Fruit fly (Drosophila melanogaster): ENCODE measurements around the gene CG2225.
A peak's percentile ranks its signal among the peaks of the same experiment; 100 is the strongest.

Gene CG2225

DNA sequence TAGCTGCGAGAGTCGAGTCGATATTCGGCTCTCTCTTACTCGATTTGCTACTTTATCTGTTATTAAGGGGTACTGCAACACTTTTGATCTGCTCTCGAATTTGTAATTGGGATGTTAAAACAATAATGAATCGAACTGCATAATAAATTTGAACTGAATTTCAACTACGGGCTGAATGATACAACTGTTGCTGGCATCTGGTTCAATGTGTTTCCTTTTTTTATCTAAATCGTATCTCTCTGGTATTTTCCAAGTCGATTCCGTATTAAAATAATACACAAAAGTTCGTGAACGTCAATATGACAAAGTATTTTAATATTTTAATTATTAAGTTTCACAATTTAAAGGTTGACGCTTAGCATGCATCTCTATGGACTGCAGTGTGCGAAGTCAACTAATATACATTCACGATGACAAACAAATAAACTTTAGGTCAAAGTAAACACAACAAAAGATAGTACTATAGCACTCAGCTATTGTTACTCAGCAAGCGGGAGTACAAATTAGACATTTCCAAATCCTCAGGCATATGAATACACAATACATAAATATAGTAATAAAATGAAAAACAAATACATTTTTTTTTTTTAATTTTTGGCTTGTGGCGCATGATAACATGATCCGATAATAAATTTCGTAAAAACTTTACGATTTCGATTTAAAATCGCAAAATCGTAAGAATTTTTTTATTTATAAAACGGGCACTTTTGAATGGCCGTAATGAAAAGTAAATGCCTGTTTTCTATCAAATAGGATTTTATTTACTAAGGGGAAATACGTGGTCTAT lies 53.5 kb downstream of the CG2225 start, which contains the start of gene CG2201 (continued):
- no peak for TF ChIP-seq CG16863 (GFP tag; optimal IDR thresholded peaks at IDR 0.05)
- TF ChIP-seq bsh (GFP tag; optimal IDR thresholded peaks at IDR 0.05), result peak in 1 of 2 experiments; percentile 56
- no peak for TF ChIP-seq tx (GFP tag; optimal IDR thresholded peaks at IDR 0.05)
- peak; percentile 58 for TF ChIP-seq wek (GFP tag; optimal IDR thresholded peaks at IDR 0.05)
- TF ChIP-seq CG13424 (tag; optimal IDR thresholded peaks at IDR 0.05), result peak; percentile 66
- no peak for TF ChIP-seq Lim3 (GFP tag; IDR thresholded peaks at IDR 0.05)
- TF ChIP-seq sens-2 (GFP tag; IDR thresholded peaks at IDR 0.05), result no peak
- TF ChIP-seq Fer2 (tag; optimal IDR thresholded peaks at IDR 0.05), result no peak
- TF ChIP-seq croc (GFP tag; conservative IDR thresholded peaks at IDR 0.05), result no peak
- TF ChIP-seq CG17612 (GFP tag; IDR thresholded peaks at IDR 0.05), result 0 out of 2 replicates have a peak, but pooled peaks have one; percentile 5
- TF ChIP-seq NfI (GFP tag; optimal IDR thresholded peaks at IDR 0.05), result peak; percentile 26
- TF ChIP-seq gfzf (GFP tag; optimal IDR thresholded peaks at IDR 0.05), result peak; percentile 21
- no peak for TF ChIP-seq CG12236 (GFP tag; optimal IDR thresholded peaks at IDR 0.05)
- TF ChIP-seq Hsf (GFP tag; optimal IDR thresholded peaks at IDR 0.05), result peak; percentile 25
- TF ChIP-seq CG18262 (tag; optimal IDR thresholded peaks at IDR 0.05), result peak; percentile 42
- TF ChIP-seq CG12071 (GFP tag; optimal IDR thresholded peaks at IDR 0.05), result peak; percentile 43
- peak; percentile 21 for TF ChIP-seq HHEX (GFP tag; optimal IDR thresholded peaks at IDR 0.05)
- TF ChIP-seq Lhr (GFP tag; optimal IDR thresholded peaks at IDR 0.05), result peak; percentile 83
- TF ChIP-seq trem (tag; optimal IDR thresholded peaks at IDR 0.05), result peak; percentile 48
- peak; percentile 43 for TF ChIP-seq Blimp-1 (GFP tag; optimal IDR thresholded peaks at IDR 0.05)
- no peak for TF ChIP-seq p53 (GFP tag; optimal IDR thresholded peaks at IDR 0.05)
- no peak for TF ChIP-seq CG30020 (tag; optimal IDR thresholded peaks at IDR 0.05)
- TF ChIP-seq Atf-2 (GFP tag; optimal IDR thresholded peaks at IDR 0.05), result no peak
- no peak for TF ChIP-seq CG15011 (GFP tag; optimal IDR thresholded peaks at IDR 0.05)
- TF ChIP-seq bab2 (GFP tag; optimal IDR thresholded peaks at IDR 0.05), result peak; percentile 29
- no peak for TF ChIP-seq knrl (GFP tag; IDR thresholded peaks at IDR 0.05; ENCODE audit: partially characterized antibody)
- no peak for TF ChIP-seq CG31365 (tag; optimal IDR thresholded peaks at IDR 0.05)
- peak; percentile 14 for TF ChIP-seq CG6813 (GFP tag; optimal IDR thresholded peaks at IDR 0.05)
- no peak for TF ChIP-seq fru (optimal IDR thresholded peaks at IDR 0.05)
- TF ChIP-seq Oaz (GFP tag; IDR thresholded peaks at IDR 0.05), result no peak
- TF ChIP-seq CG7556 (GFP tag; optimal IDR thresholded peaks at IDR 0.05), result no peak
- no peak for TF ChIP-seq btn (GFP tag; optimal IDR thresholded peaks at IDR 0.05)
- TF ChIP-seq nom (GFP tag; optimal IDR thresholded peaks at IDR 0.05), result no peak
- TF ChIP-seq Mes4 (GFP tag; optimal IDR thresholded peaks at IDR 0.05), result peak; percentile 41
- TF ChIP-seq mirr (GFP tag; optimal IDR thresholded peaks at IDR 0.05), result no peak
- no peak for TF ChIP-seq CG4328 (GFP tag; optimal IDR thresholded peaks at IDR 0.05)
- TF ChIP-seq Camta (GFP tag; optimal IDR thresholded peaks at IDR 0.05), result no peak
- no peak for TF ChIP-seq Opbp (GFP tag; IDR thresholded peaks at IDR 0.05; ENCODE audit: partially characterized antibody)
- peak; percentile 53 for TF ChIP-seq CG15601 (tag; optimal IDR thresholded peaks at IDR 0.05)
- no peak for TF ChIP-seq CG6175 (GFP tag; IDR thresholded peaks at IDR 0.05)
- TF ChIP-seq D19B (GFP tag; optimal IDR thresholded peaks at IDR 0.05), result peak; percentile 28
- TF ChIP-seq Stat92E (GFP tag; optimal IDR thresholded peaks at IDR 0.05), result peak in 1 of 3 experiments; percentile 12
- TF ChIP-seq Bgb (GFP tag; IDR thresholded peaks at IDR 0.05; ENCODE audit: partially characterized antibody), result no peak
- TF ChIP-seq sisA (GFP tag; IDR thresholded peaks at IDR 0.05), result no peak; the same call in 1 of the 2 replicates
- peak; percentile 61 for TF ChIP-seq CG10209 (GFP tag; optimal IDR thresholded peaks at IDR 0.05)
- TF ChIP-seq lola (GFP tag; optimal IDR thresholded peaks at IDR 0.05), result peak in 1 of 3 experiments; percentile 24
- TF ChIP-seq CG9437 (GFP tag; optimal IDR thresholded peaks at IDR 0.05), result no peak
- TF ChIP-seq Gug (GFP tag; IDR thresholded peaks at IDR 0.05), result peak; percentile 35; the same call in 2 of the 4 replicates

Data from whole organism, embryonic.